Worm (Caenorhabditis elegans): ENCODE measurements around the gene jmjd-3.2.
A peak's percentile ranks its signal among the peaks of the same experiment; 100 is the strongest.

The jmjd-3.2 gene

ce11 chrX:14478743-14479428, 30.9 kb downstream of the jmjd-3.2 start, which contains the start of gene M163.11 (continued):
- TF ChIP-seq unc-62 (GFP tag; optimal IDR thresholded peaks at IDR 0.05 in 1 of 2), result peak in 1 of 2 experiments; percentile 39
- no peak for TF ChIP-seq unc-62 (tag; optimal IDR thresholded peaks at IDR 0.05)
- peak; percentile 92 for TF ChIP-seq egl-43 (GFP tag; IDR thresholded peaks at IDR 0.05)
- TF ChIP-seq tra-1 (GFP tag; IDR thresholded peaks at IDR 0.05), result peak; percentile 74
- TF ChIP-seq nhr-102 (tag; optimal IDR thresholded peaks at IDR 0.05), result no peak
- peak; percentile 83 for TF ChIP-seq Y105C5A.15 (GFP tag; IDR thresholded peaks at IDR 0.05)
- TF ChIP-seq set-16 (GFP tag; IDR thresholded peaks at IDR 0.05), result no peak
- TF ChIP-seq snpc-1.2 (GFP tag; IDR thresholded peaks at IDR 0.05), result peak; percentile 77
- peak; percentile 82; the same call in 1 of the 2 replicates for TF ChIP-seq F26F4.8 (GFP tag; conservative IDR thresholded peaks at IDR 0.05)
- peak; percentile 19 for TF ChIP-seq sdz-12 (GFP tag; optimal IDR thresholded peaks at IDR 0.05)
- no peak for TF ChIP-seq hif-1 (tag; optimal IDR thresholded peaks at IDR 0.05)
- TF ChIP-seq nhr-11 (tag; optimal IDR thresholded peaks at IDR 0.05), result no peak
- TF ChIP-seq skn-1 (tag; optimal IDR thresholded peaks at IDR 0.05), result no peak
- TF ChIP-seq lir-3 (tag; optimal IDR thresholded peaks at IDR 0.05), result no peak
- peak; percentile 39 for TF ChIP-seq dve-1 (tag; optimal IDR thresholded peaks at IDR 0.05; ENCODE audit: insufficient read depth)

- TF ChIP-seq arid-1 (GFP tag; conservative IDR thresholded peaks at IDR 0.05) (peak; percentile 52; the same call in 1 of the 2 replicates), fkh-10 (GFP tag; optimal IDR thresholded peaks at IDR 0.05) (peak; percentile 31), lin-38 (GFP tag; IDR thresholded peaks at IDR 0.05) (no peak), mes-2 (tag; optimal IDR thresholded peaks at IDR 0.05; ENCODE audit: poor library complexity, severe bottlenecking) (peak; percentile 89), unc-130 (GFP tag; optimal IDR thresholded peaks at IDR 0.05) (no peak), nhr-28 (tag; optimal IDR thresholded peaks at IDR 0.05) (peak; percentile 67), pha-4 (GFP tag; IDR thresholded peaks at IDR 0.05) (peak; percentile 78), pha-4 (tag; optimal IDR thresholded peaks at IDR 0.05) (no peak), mxl-3 (GFP tag; optimal IDR thresholded peaks at IDR 0.05) (peak; percentile 64), egl-43 (GFP tag; IDR thresholded peaks at IDR 0.05) (peak; percentile 64; the same call in 1 of the 2 replicates), nhr-102 (tag; optimal IDR thresholded peaks at IDR 0.05) (peak; percentile 79), vab-7 (GFP tag; IDR thresholded peaks at IDR 0.05) (no peak), R02D3.7 (tag; optimal IDR thresholded peaks at IDR 0.05) (no peak), lin-15B (tag; optimal IDR thresholded peaks at IDR 0.05) (no peak), dpl-1 (GFP tag; optimal IDR thresholded peaks at IDR 0.05) (peak; percentile 81), zfp-3 (GFP tag; conservative IDR thresholded peaks at IDR 0.05) (no peak), snpc-4 (tag; optimal IDR thresholded peaks at IDR 0.05) (peak; percentile 55), nhr-76 (tag; optimal IDR thresholded peaks at IDR 0.05) (no peak), duxl-1 (tag; optimal IDR thresholded peaks at IDR 0.05; ENCODE audit: poor library complexity) (peak; percentile 67), F26F4.8 (GFP tag; conservative IDR thresholded peaks at IDR 0.05) (no peak), skn-1 (tag; optimal IDR thresholded peaks at IDR 0.05) (no peak), lin-1 (GFP tag; IDR thresholded peaks at IDR 0.05) (peak; percentile 61; the same call in 1 of the 2 replicates), nhr-48 (tag; optimal IDR thresholded peaks at IDR 0.05) (peak; percentile 66), mdl-1 (tag; optimal IDR thresholded peaks at IDR 0.05) (peak in 1 of 2 experiments; percentile 45), nhr-25 (tag; optimal IDR thresholded peaks at IDR 0.05; ENCODE audit: borderline replicate concordance, insufficient read depth) (peak; percentile 50), lim-7 (GFP tag; IDR thresholded peaks at IDR 0.05) (no peak), hmg-1.1 (GFP tag; IDR thresholded peaks at IDR 0.05) (peak; percentile 76), aly-2 (tag; optimal IDR thresholded peaks at IDR 0.05) (no peak), daf-8 (GFP tag; IDR thresholded peaks at IDR 0.05) (no peak), mep-1 (tag; optimal IDR thresholded peaks at IDR 0.05) (peak; percentile 92), lin-13 (GFP tag; optimal IDR thresholded peaks at IDR 0.05) (peak; percentile 61), ceh-44 (GFP tag; IDR thresholded peaks at IDR 0.05) (no peak), F49E8.2 (tag; optimal IDR thresholded peaks at IDR 0.05; ENCODE audit: borderline replicate concordance) (no peak), F10B5.3 (tag; optimal IDR thresholded peaks at IDR 0.05) (no peak), tra-1 (GFP tag; IDR thresholded peaks at IDR 0.05) (peak; percentile 61; the same call in 1 of the 2 replicates), dve-1 (tag; optimal IDR thresholded peaks at IDR 0.05; ENCODE audit: insufficient read depth) (peak; percentile 95), saeg-2 (GFP tag; IDR thresholded peaks at IDR 0.05) (0 out of 2 replicates have a peak, but pooled peaks have one; percentile 46), hlh-30 (tag; optimal IDR thresholded peaks at IDR 0.05; ENCODE audit: insufficient read depth) (peak; percentile 73)
Measured at ce11 chrX:14480248-14480647, 32.2 kb downstream of the jmjd-3.2 start, which contains the start of gene gfi-3. TSS of gene gfi-3 (plus strand) at chrX:14480572.

Measured in whole organism, L4 larva.